Worm (Caenorhabditis elegans) whole organism, L2 larva: Measurements from ENCODE around the gene fbxc-7.

Source experiments
- R02D3.7 ChIP-seq: fragments of 150-350 bp; optimal IDR thresholded peaks from 2 replicates; lab custom pipeline; 2014; ENCODE audit warnings: missing biosample characterization, missing genetic modification characterization
- elt-1 ChIP-seq: fragments of 150-350 bp; optimal IDR thresholded peaks from 2 replicates; lab custom pipeline; 2014; ENCODE audit warnings: missing biosample characterization, missing genetic modification characterization
- fos-1 ChIP-seq: fragments of 150-350 bp; optimal IDR thresholded peaks from 2 replicates; lab custom pipeline; 2014; ENCODE audit warnings: missing biosample characterization, missing genetic modification characterization
- lin-11 ChIP-seq: fragments of 150-350 bp; sonication (generic microtip); optimal IDR thresholded peaks from 2 replicates; lab custom pipeline; 2014; ENCODE audit warnings: missing biosample characterization, missing genetic modification characterization, inconsistent platforms, mixed read lengths
- lin-13 ChIP-seq: fragments of 150-350 bp; optimal IDR thresholded peaks from 2 replicates; lab custom pipeline; 2014; ENCODE audit warnings: missing biosample characterization, missing genetic modification reagents, missing genetic modification characterization
- nhr-11 ChIP-seq: fragments of 150-350 bp; optimal IDR thresholded peaks from 2 replicates; lab custom pipeline; 2014; ENCODE audit warnings: missing biosample characterization, missing genetic modification characterization
- nhr-23 ChIP-seq: fragments of 150-350 bp; optimal IDR thresholded peaks from 2 replicates; lab custom pipeline; 2014; ENCODE audit warnings: missing biosample characterization, missing genetic modification reagents, missing genetic modification characterization
- nhr-237 ChIP-seq: fragments of 150-350 bp; optimal IDR thresholded peaks from 2 replicates; lab custom pipeline; 2014; ENCODE audit warnings: missing biosample characterization, missing genetic modification characterization
- skn-1 ChIP-seq: sonication (generic microtip); optimal IDR thresholded peaks from 2 replicates; lab custom pipeline; 2017; ENCODE audit warnings: missing biosample characterization, missing genetic modification characterization
- snpc-4 ChIP-seq: fragments of 150-350 bp; optimal IDR thresholded peaks from 2 replicates; lab custom pipeline; 2014; ENCODE audit warnings: missing biosample characterization, missing genetic modification characterization
- unc-39 ChIP-seq: fragments of 150-350 bp; optimal IDR thresholded peaks from 2 replicates; lab custom pipeline; 2014; ENCODE audit warnings: missing biosample characterization, missing genetic modification characterization
- unc-55 ChIP-seq: fragments of 150-350 bp; sonication (generic microtip); optimal IDR thresholded peaks from 3 replicates; lab custom pipeline; 2014; ENCODE audit warnings: missing biosample characterization, missing genetic modification reagents, missing genetic modification characterization

DNA sequence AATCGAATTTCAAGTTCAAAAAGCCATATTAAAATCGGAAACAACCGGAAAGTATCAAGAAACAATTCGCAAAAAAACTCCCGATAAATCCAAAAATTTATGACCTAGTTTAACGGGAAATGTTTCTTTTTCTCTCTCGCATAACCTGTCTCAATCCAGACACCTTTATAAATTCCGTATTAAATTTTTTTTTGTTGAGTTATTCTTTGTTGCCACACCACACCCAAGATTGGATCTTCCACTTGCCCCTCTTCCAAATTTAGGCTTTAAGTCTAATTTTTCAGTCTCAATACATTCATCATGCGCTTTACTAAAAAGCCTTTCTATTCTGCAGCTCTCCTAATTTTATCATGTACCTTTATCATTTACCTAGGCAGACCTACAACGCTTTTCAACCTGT, 16.2 kb upstream of the fbxc-7 start, which contains the start of gene R07C3.3:
- TF ChIP-seq elt-1 (tag; lab: Kevin White, UChicago) = no peak
- TF ChIP-seq unc-39 (tag; lab: Kevin White, UChicago) = no peak
- TF ChIP-seq nhr-237 (tag; lab: Kevin White, UChicago) = no peak
- no peak for TF ChIP-seq skn-1 (tag; lab: Kevin White, UChicago)
- TF ChIP-seq fos-1 (tag; lab: Kevin White, UChicago) = no peak
- no peak for TF ChIP-seq nhr-23 (tag; lab: Kevin White, UChicago)
- no peak for TF ChIP-seq nhr-11 (tag; lab: Kevin White, UChicago)
- TF ChIP-seq snpc-4 (tag; lab: Kevin White, UChicago) = no peak
- no peak for TF ChIP-seq lin-13 (GFP tag; lab: Kevin White, UChicago)
- no peak for TF ChIP-seq unc-55 (GFP tag; lab: Kevin White, UChicago)
- no peak for TF ChIP-seq lin-11 (tag; lab: Kevin White, UChicago)
- no peak for TF ChIP-seq R02D3.7 (tag; lab: Kevin White, UChicago)
